Fruit fly (Drosophila melanogaster): Measurements from ENCODE around the gene RpL10Aa.

RpL10Aa gene

dm6 chr3R:15083676-15084216 is 46.6 kb downstream of the RpL10Aa start (continued):
- TF ChIP-seq CG18262 (tag; optimal IDR thresholded peaks at IDR 0.05) (no peak), CG13894 (tag; optimal IDR thresholded peaks at IDR 0.05) (peak; percentile 99), cwo (GFP tag; optimal IDR thresholded peaks at IDR 0.05) (peak; percentile 67), crol (GFP tag; IDR thresholded peaks at IDR 0.05) (peak; percentile 36; the same call in 1 of the 2 replicates), hb (GFP tag; IDR thresholded peaks at IDR 0.05; ENCODE audit: partially characterized antibody) (no peak), ash1 (GFP tag; optimal IDR thresholded peaks at IDR 0.05) (no peak), lbe (GFP tag; optimal IDR thresholded peaks at IDR 0.05) (no peak), Vsx1 (GFP tag; optimal IDR thresholded peaks at IDR 0.05) (no peak), grn (GFP tag; optimal IDR thresholded peaks at IDR 0.05) (no peak), Atf6 (GFP tag; IDR thresholded peaks at IDR 0.05) (no peak), abd-A (tag; optimal IDR thresholded peaks at IDR 0.05) (peak; percentile 46), Lpt (GFP tag; optimal IDR thresholded peaks at IDR 0.05) (no peak)

- TF ChIP-seq chif (GFP tag; optimal IDR thresholded peaks at IDR 0.05), result no peak
- TF ChIP-seq toy (GFP tag; IDR thresholded peaks at IDR 0.05), result peak; percentile 48; the same call in 1 of the 2 replicates
- no peak for TF ChIP-seq pfk (GFP tag; optimal IDR thresholded peaks at IDR 0.05)
- TF ChIP-seq gsb-n (tag; optimal IDR thresholded peaks at IDR 0.05), result no peak
- peak; percentile 58 for TF ChIP-seq CG9932 (GFP tag; IDR thresholded peaks at IDR 0.05)
- TF ChIP-seq Oli (tag; optimal IDR thresholded peaks at IDR 0.05), result no peak
- TF ChIP-seq dysf (GFP tag; IDR thresholded peaks at IDR 0.05), result peak; percentile 50; the same call in 1 of the 3 replicates
- no peak for TF ChIP-seq Dfd (GFP tag; optimal IDR thresholded peaks at IDR 0.05)
- 0 out of 2 replicates have a peak, but pooled peaks have one; percentile 9 for TF ChIP-seq rib (GFP tag; IDR thresholded peaks at IDR 0.05)
- no peak for TF ChIP-seq CG12219 (GFP tag; optimal IDR thresholded peaks at IDR 0.05)
- TF ChIP-seq Bgb (GFP tag; IDR thresholded peaks at IDR 0.05; ENCODE audit: partially characterized antibody), result no peak
- TF ChIP-seq dpn (GFP tag; optimal IDR thresholded peaks at IDR 0.05), result no peak
- no peak for TF ChIP-seq br (optimal IDR thresholded peaks at IDR 0.05)
- TF ChIP-seq cwo (GFP tag; optimal IDR thresholded peaks at IDR 0.05), result peak; percentile 21
- no peak for TF ChIP-seq Scr (GFP tag; IDR thresholded peaks at IDR 0.05; ENCODE audit: partially characterized antibody)
- TF ChIP-seq tgo (GFP tag; IDR thresholded peaks at IDR 0.05), result no peak; the same call in 2 of the 3 replicates
- no peak for TF ChIP-seq Nf-YB (GFP tag; optimal IDR thresholded peaks at IDR 0.05)
- no peak for TF ChIP-seq CG10209 (GFP tag; optimal IDR thresholded peaks at IDR 0.05)
- no peak for TF ChIP-seq Eip74EF (GFP tag; optimal IDR thresholded peaks at IDR 0.05)
- no peak for TF ChIP-seq Dp (GFP tag; optimal IDR thresholded peaks at IDR 0.05)
- no peak for TF ChIP-seq H2.0 (GFP tag; IDR thresholded peaks at IDR 0.05)
- no peak for TF ChIP-seq Hr51 (GFP tag; optimal IDR thresholded peaks at IDR 0.05)
- TF ChIP-seq oc (tag; optimal IDR thresholded peaks at IDR 0.05), result no peak
- TF ChIP-seq NfI (GFP tag; optimal IDR thresholded peaks at IDR 0.05), result no peak
- 0 out of 2 replicates have a peak, but pooled peaks have one; percentile 29 for TF ChIP-seq NFAT (GFP tag; IDR thresholded peaks at IDR 0.05)
- no peak for TF ChIP-seq HHEX (GFP tag; optimal IDR thresholded peaks at IDR 0.05)
- peak; percentile 26; the same call in 1 of the 3 replicates for TF ChIP-seq row (GFP tag; IDR thresholded peaks at IDR 0.05)
- TF ChIP-seq org-1 (GFP tag; optimal IDR thresholded peaks at IDR 0.05), result no peak
- no peak for TF ChIP-seq slou (GFP tag; optimal IDR thresholded peaks at IDR 0.05)
- no peak for TF ChIP-seq Atf-2 (GFP tag; optimal IDR thresholded peaks at IDR 0.05)
- TF ChIP-seq Hey (tag; optimal IDR thresholded peaks at IDR 0.05), result no peak
- TF ChIP-seq CG12769 (tag; optimal IDR thresholded peaks at IDR 0.05), result peak; percentile 3
- TF ChIP-seq ftz-f1 (GFP tag; optimal IDR thresholded peaks at IDR 0.05), result no peak
- TF ChIP-seq tna (GFP tag; IDR thresholded peaks at IDR 0.05; ENCODE audit: partially characterized antibody), result no peak
- TF ChIP-seq crol (GFP tag; IDR thresholded peaks at IDR 0.05), result peak; percentile 62
- no peak for TF ChIP-seq Fer2 (tag; optimal IDR thresholded peaks at IDR 0.05)
- peak; percentile 38; the same call in 1 of the 2 replicates for TF ChIP-seq lmd (GFP tag; IDR thresholded peaks at IDR 0.05)
These were observed 47.4 kb downstream of the RpL10Aa start for dm6 chr3R:15084461-15085106.
